Fruit fly (Drosophila melanogaster) whole organism, prepupa: ENCODE data around the gene CG45089.

ENCODE experiments used
- Blimp-1 ChIP-seq: fragments of 200-800 bp; sonication (Bioruptor generic); optimal IDR thresholded peaks from 3 replicates; lab custom pipeline; 2017; ENCODE audit warnings: missing biosample characterization, missing genetic modification characterization, mild to moderate bottlenecking, moderate library complexity, missing genetic modification reagents
- CG10669 ChIP-seq: fragments of 200-800 bp; sonication (Bioruptor generic); optimal IDR thresholded peaks from 3 replicates; lab custom pipeline; 2018; ENCODE audit warnings: missing biosample characterization, mild to moderate bottlenecking, missing genetic modification characterization, moderate library complexity
- CG11294 ChIP-seq: fragments of 200-800 bp; sonication (Bioruptor generic); IDR thresholded peaks from 2 replicates; pipeline ENCODE4 v1.3.6; 2022; ENCODE audit warnings: missing biosample characterization, missing genetic modification characterization
- CG11762 ChIP-seq: fragments of 200-800 bp; sonication (Bioruptor generic); optimal IDR thresholded peaks from 3 replicates; lab custom pipeline; 2016; ENCODE audit warnings: missing biosample characterization, missing genetic modification characterization; ENCODE audit not compliant: insufficient read depth
- CG15336 ChIP-seq: fragments of 200-800 bp; sonication (Bioruptor generic); IDR thresholded peaks from 2 replicates; pipeline ENCODE4 v1.3.6; 2022; ENCODE audit warnings: missing biosample characterization, missing genetic modification characterization
- CG3032 ChIP-seq: fragments of 200-800 bp; optimal IDR thresholded peaks from 2 replicates; lab custom pipeline; 2019; ENCODE audit warnings: missing biosample characterization, mild to moderate bottlenecking, missing genetic modification characterization, moderate library complexity
- CG3919 ChIP-seq: fragments of 200-800 bp; sonication (Bioruptor generic); optimal IDR thresholded peaks from 3 replicates; lab custom pipeline; 2016; ENCODE audit warnings: missing biosample characterization, missing genetic modification characterization
- CG6163 ChIP-seq: fragments of 200-800 bp; sonication (Bioruptor generic); IDR thresholded peaks from 3 replicates; pipeline ENCODE4 v1.3.6; 2022; ENCODE audit warnings: missing biosample characterization, missing genetic modification characterization
- CG6276 ChIP-seq: fragments of 200-800 bp; sonication (Bioruptor generic); optimal IDR thresholded peaks from 2 replicates; lab custom pipeline; 2017; ENCODE audit warnings: missing biosample characterization, mild to moderate bottlenecking, missing genetic modification characterization
- CG6792 ChIP-seq: fragments of 200-800 bp; sonication (Bioruptor generic); optimal IDR thresholded peaks from 3 replicates; lab custom pipeline; 2016; ENCODE audit warnings: missing biosample characterization, missing genetic modification characterization
- CG6808 ChIP-seq: fragments of 200-800 bp; sonication (Bioruptor generic); optimal IDR thresholded peaks from 3 replicates; lab custom pipeline; 2017; ENCODE audit warnings: missing biosample characterization, missing genetic modification characterization, mild to moderate bottlenecking, moderate library complexity, missing genetic modification reagents
- CG6854 ChIP-seq: fragments of 200-800 bp; sonication (Bioruptor generic); optimal IDR thresholded peaks from 2 replicates; lab custom pipeline; 2017; ENCODE audit warnings: missing biosample characterization, mild to moderate bottlenecking, missing genetic modification characterization
- CG8119 ChIP-seq: fragments of 200-800 bp; sonication (Bioruptor generic); IDR thresholded peaks from 3 replicates; pipeline ENCODE4 v1.3.6; 2022; ENCODE audit warnings: missing biosample characterization, missing genetic modification characterization
- CG8319 ChIP-seq: fragments of 200-800 bp; sonication (Bioruptor generic); optimal IDR thresholded peaks from 3 replicates; lab custom pipeline; 2016; ENCODE audit warnings: missing biosample characterization, missing genetic modification characterization
- CG8632 ChIP-seq: fragments of 200-800 bp; sonication (Bioruptor generic); optimal IDR thresholded peaks from 3 replicates; lab custom pipeline; 2016; ENCODE audit warnings: missing biosample characterization, missing genetic modification characterization
- CG9139 ChIP-seq: fragments of 200-800 bp; sonication (Bioruptor generic); optimal IDR thresholded peaks from 3 replicates; lab custom pipeline; 2017; ENCODE audit warnings: missing biosample characterization, mild to moderate bottlenecking, missing genetic modification characterization
- Eip75B ChIP-seq: fragments of 200-800 bp; sonication (Bioruptor generic); optimal IDR thresholded peaks from 3 replicates; lab custom pipeline; 2016; ENCODE audit warnings: missing biosample characterization, missing genetic modification characterization
- Eip78C ChIP-seq: fragments of 200-800 bp; sonication (Bioruptor generic); peaks from one replicate; lab custom pipeline; 2016; ENCODE audit warnings: missing biosample characterization, missing genetic modification characterization
- Eip93F ChIP-seq: fragments of 200-800 bp; sonication (Bioruptor generic); optimal IDR thresholded peaks from 2 replicates; lab custom pipeline; 2016; ENCODE audit warnings: missing biosample characterization, mild to moderate bottlenecking, missing genetic modification characterization
- Ets21C ChIP-seq: fragments of 200-800 bp; sonication (Bioruptor generic); optimal IDR thresholded peaks from 3 replicates; lab custom pipeline; 2016; ENCODE audit warnings: missing biosample characterization, missing genetic modification characterization
- Ets96B ChIP-seq: fragments of 200-800 bp; optimal IDR thresholded peaks from 2 replicates; lab custom pipeline; 2019; ENCODE audit warnings: missing biosample characterization, mild to moderate bottlenecking, missing genetic modification characterization, moderate library complexity
- Gug ChIP-seq: fragments of 200-800 bp; sonication (Bioruptor generic); IDR thresholded peaks from 2 replicates; pipeline ENCODE4 v1.3.6; 2022; ENCODE audit warnings: missing biosample characterization, missing genetic modification characterization
- Hr4 ChIP-seq: fragments of 200-800 bp; sonication (Bioruptor generic); optimal IDR thresholded peaks from 3 replicates; lab custom pipeline; 2016; ENCODE audit warnings: missing biosample characterization, missing genetic modification characterization
- Lpt ChIP-seq: fragments of 200-800 bp; sonication (Bioruptor generic); optimal IDR thresholded peaks from 3 replicates; lab custom pipeline; 2016; ENCODE audit warnings: missing biosample characterization, missing genetic modification characterization
- OdsH ChIP-seq: fragments of 200-800 bp; sonication (Bioruptor generic); optimal IDR thresholded peaks from 3 replicates; lab custom pipeline; 2016; ENCODE audit warnings: missing biosample characterization, missing genetic modification characterization
- Smox ChIP-seq: fragments of 200-800 bp; sonication (Bioruptor generic); optimal IDR thresholded peaks from 3 replicates; lab custom pipeline; 2016; ENCODE audit warnings: missing biosample characterization, missing genetic modification characterization
- Sox14 ChIP-seq: fragments of 200-800 bp; sonication (Bioruptor generic); optimal IDR thresholded peaks from 3 replicates; lab custom pipeline; 2016; ENCODE audit warnings: missing biosample characterization, missing genetic modification characterization
- Sox15 ChIP-seq: fragments of 200-800 bp; sonication (Bioruptor generic); optimal IDR thresholded peaks from 3 replicates; lab custom pipeline; 2016; ENCODE audit warnings: missing biosample characterization, missing genetic modification characterization
- achi ChIP-seq: fragments of 200-800 bp; sonication (Bioruptor generic); optimal IDR thresholded peaks from 3 replicates; lab custom pipeline; 2016; ENCODE audit warnings: missing biosample characterization, missing genetic modification characterization
- acj6 ChIP-seq: fragments of 200-800 bp; sonication (Bioruptor generic); optimal IDR thresholded peaks from 3 replicates; lab custom pipeline; 2016; ENCODE audit warnings: missing biosample characterization, missing genetic modification characterization
- cyc ChIP-seq: fragments of 200-800 bp; sonication (Bioruptor generic); optimal IDR thresholded peaks from 3 replicates; lab custom pipeline; 2016; ENCODE audit warnings: missing biosample characterization, missing genetic modification characterization
- dac ChIP-seq: fragments of 200-800 bp; sonication (Bioruptor generic); optimal IDR thresholded peaks from 2 replicates; lab custom pipeline; 2017; ENCODE audit warnings: missing biosample characterization, mild to moderate bottlenecking, missing genetic modification characterization
- dsx ChIP-seq: fragments of 200-800 bp; optimal IDR thresholded peaks from 3 replicates; lab custom pipeline; 2019; ENCODE audit warnings: missing biosample characterization, mild to moderate bottlenecking, missing genetic modification characterization, moderate library complexity; ENCODE audit not compliant: poor library complexity, severe bottlenecking
- eg ChIP-seq: fragments of 200-800 bp; sonication (Bioruptor generic); IDR thresholded peaks from 3 replicates; pipeline ENCODE4 v1.3.6; 2022; ENCODE audit warnings: missing biosample characterization, missing genetic modification characterization
- esn ChIP-seq: fragments of 200-800 bp; sonication (Bioruptor generic); optimal IDR thresholded peaks from 2 replicates; lab custom pipeline; 2016; ENCODE audit warnings: missing biosample characterization, mild to moderate bottlenecking, missing genetic modification characterization, moderate library complexity
- fd59A ChIP-seq: fragments of 200-800 bp; sonication (Bioruptor generic); optimal IDR thresholded peaks from 2 replicates; lab custom pipeline; 2017; ENCODE audit warnings: missing biosample characterization, mild to moderate bottlenecking, missing genetic modification characterization, missing genetic modification reagents
- fd85E ChIP-seq: fragments of 200-800 bp; sonication (Bioruptor generic); optimal IDR thresholded peaks from 3 replicates; lab custom pipeline; 2016; ENCODE audit warnings: missing biosample characterization, missing genetic modification characterization
- fkh ChIP-seq: fragments of 200-800 bp; sonication (Bioruptor generic); optimal IDR thresholded peaks from 3 replicates; lab custom pipeline; 2017; ENCODE audit warnings: missing biosample characterization, mild to moderate bottlenecking, missing genetic modification characterization, moderate library complexity
- lz ChIP-seq: fragments of 200-800 bp; sonication (Bioruptor generic); optimal IDR thresholded peaks from 3 replicates; lab custom pipeline; 2016; ENCODE audit warnings: missing biosample characterization, missing genetic modification characterization
- pdm3 ChIP-seq: fragments of 200-800 bp; sonication (Bioruptor generic); optimal IDR thresholded peaks from 3 replicates; lab custom pipeline; 2016; ENCODE audit warnings: missing biosample characterization, missing genetic modification characterization
- ss ChIP-seq, 2 experiments: fragments of 200-800 bp; sonication (Bioruptor generic); optimal IDR thresholded peaks; 2 replicates in 1 of 2; 3 replicates in 1 of 2; lab custom pipeline; 2017 to 2018; ENCODE audit warnings: mild to moderate bottlenecking in 2 of 2, missing biosample characterization in 2 of 2, missing genetic modification characterization in 2 of 2, moderate library complexity in 1 of 2
- svp ChIP-seq: fragments of 200-800 bp; sonication (Bioruptor generic); peaks from one replicate; lab custom pipeline; 2016; ENCODE audit warnings: missing biosample characterization, missing genetic modification characterization
- topi ChIP-seq: fragments of 200-800 bp; sonication (Bioruptor generic); optimal IDR thresholded peaks from 3 replicates; lab custom pipeline; 2016; ENCODE audit warnings: missing biosample characterization, missing genetic modification characterization
- vri ChIP-seq: fragments of 200-800 bp; sonication (Bioruptor generic); optimal IDR thresholded peaks from 3 replicates; lab custom pipeline; 2016; ENCODE audit warnings: missing biosample characterization, mild to moderate bottlenecking, missing genetic modification characterization

CG45089 gene

dm6 chrX:7908239-7909068, 14.9 kb upstream of the CG45089 start, which contains the start of the genes dpr14 and spidey (continued):
- TF ChIP-seq Lpt (GFP tag; lab: Kevin White, UChicago) (peak; percentile 79), CG6808 (GFP tag; lab: Kevin White, UChicago) (peak; percentile 74), CG6163 (GFP tag; lab: Robert Waterston, UW) (peak; percentile 85), CG3919 (peak; percentile 78), topi (GFP tag; lab: Kevin White, UChicago) (peak; percentile 83), lz (GFP tag; lab: Kevin White, UChicago) (peak; percentile 82), fd59A (GFP tag; lab: Kevin White, UChicago) (peak; percentile 65), eg (GFP tag; lab: Robert Waterston, UW) (peak; percentile 88), CG11294 (peak; percentile 75), CG8319 (GFP tag; lab: Kevin White, UChicago) (peak; percentile 53), CG11762 (GFP tag; lab: Kevin White, UChicago) (peak; percentile 76), vri (GFP tag; lab: Kevin White, UChicago) (peak; percentile 99), Ets96B (tag; lab: Kevin White, UChicago) (peak; percentile 79), fkh (GFP tag; lab: Kevin White, UChicago) (peak; percentile 66), Sox14 (GFP tag; lab: Kevin White, UChicago) (peak; percentile 84), Smox (GFP tag; lab: Kevin White, UChicago) (no peak), acj6 (GFP tag; lab: Kevin White, UChicago) (peak; percentile 75), CG6854 (GFP tag; lab: Kevin White, UChicago) (peak; percentile 63)

dm6 chrX:7901153-7902038, 7.8 kb upstream of the CG45089 start, which contains the start of the genes RpS6 and bys:
TSS of gene RpS6 (minus strand) at chrX:7901331.
TSS of gene bys (plus strand) at chrX:7901880.
- peak; percentile 68 for TF ChIP-seq CG3919
- no peak for TF ChIP-seq dac (GFP tag; lab: Kevin White, UChicago)
- TF ChIP-seq esn, result peak; percentile 59
- peak; percentile 2 for TF ChIP-seq Ets21C (GFP tag; lab: Kevin White, UChicago)
- peak; percentile 54 to 55 for TF ChIP-seq ss (GFP tag; optimal IDR thresholded peaks at IDR 0.05; lab: Kevin White, UChicago)
- peak; percentile 27 for TF ChIP-seq CG6808 (GFP tag; lab: Kevin White, UChicago)
- peak; percentile 6 for TF ChIP-seq CG8319 (GFP tag; lab: Kevin White, UChicago)
- TF ChIP-seq Sox15 (GFP tag; lab: Kevin White, UChicago), result no peak
- TF ChIP-seq eg (GFP tag; lab: Robert Waterston, UW), result peak; percentile 46
- TF ChIP-seq CG8632 (GFP tag; lab: Kevin White, UChicago), result peak; percentile 41
- no peak for TF ChIP-seq Hr4
- peak; percentile 21 for TF ChIP-seq fd85E (GFP tag; lab: Kevin White, UChicago)
- no peak for TF ChIP-seq CG8119
- peak; percentile 43 for TF ChIP-seq CG10669 (GFP tag; lab: Kevin White, UChicago)
- peak; percentile 16 for TF ChIP-seq CG6792
- TF ChIP-seq achi (GFP tag; lab: Kevin White, UChicago), result peak; percentile 38
- peak; percentile 23 for TF ChIP-seq OdsH (GFP tag; lab: Kevin White, UChicago)
- TF ChIP-seq CG3032 (tag; lab: Kevin White, UChicago), result peak; percentile 38
- TF ChIP-seq svp, result peak; percentile 64
- no peak for TF ChIP-seq CG11762 (GFP tag; lab: Kevin White, UChicago)
- TF ChIP-seq CG6163 (GFP tag; lab: Robert Waterston, UW), result peak; percentile 70
- peak; percentile 46; the same call in 1 of the 2 replicates for TF ChIP-seq CG15336 (GFP tag; lab: Robert Waterston, UW)
- peak; percentile 28 for TF ChIP-seq cyc (GFP tag; lab: Kevin White, UChicago)
- peak; percentile 15; the same call in 1 of the 2 replicates for TF ChIP-seq Gug (GFP tag; lab: Robert Waterston, UW)
- TF ChIP-seq Blimp-1 (GFP tag; lab: Kevin White, UChicago), result no peak
- peak; percentile 17 for TF ChIP-seq Eip75B (GFP tag; lab: Kevin White, UChicago)
- peak; percentile 33 for TF ChIP-seq pdm3 (GFP tag; lab: Kevin White, UChicago)
- TF ChIP-seq Eip93F (GFP tag; lab: Kevin White, UChicago), result peak; percentile 34
- peak; percentile 47 for TF ChIP-seq CG6276 (GFP tag; lab: Kevin White, UChicago)
- no peak for TF ChIP-seq CG11294
- peak; percentile 76 for TF ChIP-seq Eip78C (GFP tag; lab: Kevin White, UChicago)
- TF ChIP-seq CG9139 (GFP tag; lab: Kevin White, UChicago), result peak; percentile 64
- peak; percentile 36 for TF ChIP-seq topi (GFP tag; lab: Kevin White, UChicago)
- peak; percentile 42 for TF ChIP-seq acj6 (GFP tag; lab: Kevin White, UChicago)
- no peak for TF ChIP-seq dsx
